Fruit fly (Drosophila melanogaster) S2 (cell line): ENCODE data around the gene CG7290.

ENCODE experiments used
- CG8478 ChIP-seq: fragments of >200 bp; optimal IDR thresholded peaks from 2 replicates; lab custom pipeline; 2018
- CTCF ChIP-seq, 2 experiments: fragments of >200 bp; optimal IDR thresholded peaks; 2 replicates each; lab custom pipeline; 2018

dm6 chr3L:20199569-20200247 lies 6.1 kb downstream of the CG7290 start, which contains the start of gene CG42833:
- TF ChIP-seq CTCF (optimal IDR thresholded peaks at IDR 0.05; lab: Kevin White, UChicago) (no peak), CG8478 (lab: Kevin White, UChicago) (no peak)
